Fruit fly (Drosophila melanogaster) whole organism, embryonic: Measurements from ENCODE around the gene mat.

Experiments used
- ATbp ChIP-seq: fragments of 200-800 bp; sonication (Bioruptor generic); optimal IDR thresholded peaks from 2 replicates; lab custom pipeline; 2017; ENCODE audit warnings: missing biosample characterization, mild to moderate bottlenecking, missing genetic modification characterization, missing genetic modification reagents
- B-H2 ChIP-seq: fragments of 200-800 bp; sonication (Bioruptor generic); optimal IDR thresholded peaks from 2 replicates; lab custom pipeline; 2018; ENCODE audit warnings: missing biosample characterization, mild to moderate bottlenecking, missing genetic modification characterization
- CG10431 ChIP-seq: fragments of 200-800 bp; sonication (Bioruptor generic); optimal IDR thresholded peaks from 3 replicates; lab custom pipeline; 2018; ENCODE audit warnings: missing biosample characterization, mild to moderate bottlenecking, missing genetic modification characterization
- CG10959 ChIP-seq: fragments of 200-800 bp; sonication (Bioruptor generic); IDR thresholded peaks from 2 replicates; pipeline ENCODE4 v1.3.6; 2022; ENCODE audit warnings: missing biosample characterization, missing genetic modification characterization
- CG11398 ChIP-seq: fragments of 200-800 bp; sonication (Bioruptor generic); optimal IDR thresholded peaks from 2 replicates; lab custom pipeline; 2016; ENCODE audit warnings: missing biosample characterization, missing genetic modification characterization
- CG11696 ChIP-seq: fragments of 200-800 bp; sonication (Bioruptor generic); IDR thresholded peaks from 2 replicates; pipeline ENCODE4 v1.3.6; 2022; ENCODE audit warnings: missing biosample characterization, missing genetic modification characterization
- CG1233 ChIP-seq: fragments of 200-800 bp; sonication (Bioruptor generic); optimal IDR thresholded peaks from 4 replicates; lab custom pipeline; 2018; ENCODE audit warnings: missing biosample characterization, mild to moderate bottlenecking, missing genetic modification characterization
- CG12942 ChIP-seq: fragments of 200-800 bp; sonication (Bioruptor generic); optimal IDR thresholded peaks from 3 replicates; lab custom pipeline; 2016; ENCODE audit warnings: missing biosample characterization, missing genetic modification characterization
- CG14710 ChIP-seq: fragments of 200-800 bp; sonication (Bioruptor generic); optimal IDR thresholded peaks from 3 replicates; lab custom pipeline; 2019; ENCODE audit warnings: missing biosample characterization, mild to moderate bottlenecking, missing genetic modification characterization, moderate library complexity
- CG1603 ChIP-seq: fragments of 200-800 bp; sonication (Bioruptor generic); optimal IDR thresholded peaks from 2 replicates; lab custom pipeline; 2019; ENCODE audit warnings: missing biosample characterization, mild to moderate bottlenecking, missing genetic modification characterization, moderate library complexity
- CG17612 ChIP-seq: fragments of 200-800 bp; sonication (Bioruptor generic); IDR thresholded peaks from 2 replicates; pipeline ENCODE4 v1.3.6; 2022; ENCODE audit warnings: missing biosample characterization, missing genetic modification characterization
- CG1832 ChIP-seq: fragments of 200-800 bp; sonication (Bioruptor generic); optimal IDR thresholded peaks from 2 replicates; lab custom pipeline; 2017; ENCODE audit warnings: missing biosample characterization, mild to moderate bottlenecking, missing genetic modification characterization, inconsistent platforms
- CG2202 ChIP-seq: fragments of 200-800 bp; sonication (Bioruptor generic); optimal IDR thresholded peaks from 2 replicates; lab custom pipeline; 2018; ENCODE audit warnings: missing biosample characterization, mild to moderate bottlenecking, missing genetic modification characterization
- CG2875 ChIP-seq: fragments of 200-800 bp; sonication (Bioruptor generic); optimal IDR thresholded peaks from 2 replicates; lab custom pipeline; 2017; ENCODE audit warnings: missing biosample characterization, mild to moderate bottlenecking, missing genetic modification characterization, missing genetic modification reagents
- CG30431 ChIP-seq: fragments of 200-800 bp; sonication (Bioruptor generic); optimal IDR thresholded peaks from 2 replicates; lab custom pipeline; 2017; ENCODE audit warnings: missing biosample characterization, missing genetic modification characterization
- CG31365 ChIP-seq: fragments of 200-800 bp; sonication (Bioruptor generic); optimal IDR thresholded peaks from 2 replicates; lab custom pipeline; 2018; ENCODE audit warnings: missing biosample characterization, mild to moderate bottlenecking, missing genetic modification characterization
- CG31388 ChIP-seq: fragments of 200-800 bp; sonication (Bioruptor generic); optimal IDR thresholded peaks from 2 replicates; lab custom pipeline; 2016; ENCODE audit warnings: missing biosample characterization, missing genetic modification characterization
- CG32532 ChIP-seq: fragments of 200-800 bp; sonication (Bioruptor generic); IDR thresholded peaks from 2 replicates; pipeline ENCODE4 v1.3.6; 2022; ENCODE audit warnings: missing biosample characterization, missing genetic modification characterization
- CG34224 ChIP-seq: fragments of 200-800 bp; sonication (Bioruptor generic); IDR thresholded peaks from 3 replicates; pipeline ENCODE4 v1.3.6; 2022; ENCODE audit warnings: missing biosample characterization, missing genetic modification characterization; ENCODE audit not compliant: partially characterized antibody
- CG4360 ChIP-seq: fragments of 200-800 bp; sonication (Bioruptor generic); IDR thresholded peaks from 2 replicates; pipeline ENCODE4 v1.3.6; 2022; ENCODE audit warnings: missing biosample characterization, missing genetic modification characterization
- CG43689 ChIP-seq: fragments of 200-800 bp; sonication (Bioruptor generic); IDR thresholded peaks from 2 replicates; pipeline ENCODE4 v1.3.6; 2022; ENCODE audit warnings: missing biosample characterization, missing genetic modification characterization
- CG5180 ChIP-seq: fragments of 200-800 bp; sonication (Bioruptor generic); optimal IDR thresholded peaks from 3 replicates; lab custom pipeline; 2017; ENCODE audit warnings: missing biosample characterization, missing genetic modification characterization, mild to moderate bottlenecking, moderate library complexity, missing genetic modification reagents
- CG6254 ChIP-seq: fragments of 200-800 bp; sonication (Bioruptor generic); optimal IDR thresholded peaks from 3 replicates; lab custom pipeline; 2017; ENCODE audit warnings: mild to moderate bottlenecking, missing biosample characterization, missing genetic modification reagents, missing genetic modification characterization
- CG7556 ChIP-seq: fragments of 200-800 bp; sonication (Bioruptor generic); optimal IDR thresholded peaks from 2 replicates; lab custom pipeline; 2017; ENCODE audit warnings: missing biosample characterization, mild to moderate bottlenecking, missing genetic modification characterization
- CG8290 ChIP-seq, 3 experiments: fragments of 200-800 bp; sonication (Bioruptor generic); optimal IDR thresholded peaks; 2 replicates each; lab custom pipeline; 2016 to 2019; ENCODE audit warnings: missing biosample characterization in 3 of 3, missing genetic modification characterization in 3 of 3, mild to moderate bottlenecking in 2 of 3, moderate library complexity in 1 of 3
- Dfd ChIP-seq, 2 experiments: fragments of >200 bp; optimal IDR thresholded peaks; 2 replicates each; lab custom pipeline; 2017; ENCODE audit warnings: missing biosample characterization in 2 of 2, missing genetic modification characterization in 2 of 2
- E2f2 ChIP-seq: fragments of 200-800 bp; sonication (Bioruptor generic); IDR thresholded peaks from 2 replicates; pipeline ENCODE4 v1.3.6; 2022; ENCODE audit warnings: missing biosample characterization, missing genetic modification characterization
- Elba2 ChIP-seq: fragments of 200-800 bp; sonication (Bioruptor generic); optimal IDR thresholded peaks from 3 replicates; lab custom pipeline; 2016; ENCODE audit warnings: missing biosample characterization, missing genetic modification characterization
- Hand ChIP-seq: fragments of 200-800 bp; sonication (Bioruptor generic); optimal IDR thresholded peaks from 2 replicates; lab custom pipeline; 2017; ENCODE audit warnings: mild to moderate bottlenecking, missing biosample characterization, missing genetic modification reagents, missing genetic modification characterization
- Hr39 ChIP-seq: fragments of >200 bp; optimal IDR thresholded peaks from 2 replicates; lab custom pipeline; 2017
- Ptx1 ChIP-seq: fragments of 200-800 bp; sonication (Bioruptor generic); IDR thresholded peaks from 2 replicates; pipeline ENCODE4 v1.3.6; 2022; ENCODE audit warnings: missing biosample characterization, missing genetic modification characterization
- Rfx ChIP-seq: fragments of 200-800 bp; sonication (Bioruptor generic); IDR thresholded peaks from 2 replicates; pipeline ENCODE4 v1.3.6; 2022; ENCODE audit warnings: missing biosample characterization, missing genetic modification characterization
- Ssrp ChIP-seq: fragments of 200-800 bp; sonication (Bioruptor generic); optimal IDR thresholded peaks from 2 replicates; lab custom pipeline; 2018; ENCODE audit warnings: missing biosample characterization, mild to moderate bottlenecking, missing genetic modification characterization, moderate library complexity
- ac ChIP-seq: fragments of 200-800 bp; sonication (Bioruptor generic); optimal IDR thresholded peaks from 3 replicates; lab custom pipeline; 2017; ENCODE audit warnings: missing biosample characterization, mild to moderate bottlenecking, missing genetic modification characterization
- ato ChIP-seq: fragments of 200-800 bp; sonication (Bioruptor generic); IDR thresholded peaks from 2 replicates; pipeline ENCODE4 v1.3.6; 2022; ENCODE audit warnings: missing biosample characterization, missing genetic modification characterization; ENCODE audit not compliant: partially characterized antibody
- az2 ChIP-seq: fragments of 200-800 bp; sonication (Bioruptor generic); optimal IDR thresholded peaks from 3 replicates; lab custom pipeline; 2016; ENCODE audit warnings: missing biosample characterization, missing genetic modification characterization
- bbx ChIP-seq: fragments of 200-800 bp; sonication (Bioruptor generic); IDR thresholded peaks from 2 replicates; pipeline ENCODE4 v1.3.6; 2022; ENCODE audit warnings: missing biosample characterization, missing genetic modification characterization; ENCODE audit not compliant: partially characterized antibody
- crol ChIP-seq: fragments of 200-800 bp; sonication (Bioruptor generic); IDR thresholded peaks from 2 replicates; pipeline ENCODE4 v1.3.6; 2022; ENCODE audit warnings: missing biosample characterization, missing genetic modification characterization
- danr ChIP-seq: fragments of 200-800 bp; sonication (Bioruptor generic); IDR thresholded peaks from 2 replicates; pipeline ENCODE4 v1.3.6; 2022; ENCODE audit warnings: missing biosample characterization, missing genetic modification characterization
- exex ChIP-seq: fragments of 200-800 bp; sonication (Bioruptor generic); optimal IDR thresholded peaks from 4 replicates; lab custom pipeline; 2018; ENCODE audit warnings: missing biosample characterization, mild to moderate bottlenecking, missing genetic modification characterization, moderate library complexity
- fd102C ChIP-seq: fragments of 200-800 bp; sonication (Bioruptor generic); optimal IDR thresholded peaks from 2 replicates; lab custom pipeline; 2018; ENCODE audit warnings: missing biosample characterization, mild to moderate bottlenecking, missing genetic modification characterization, moderate library complexity
- fd3F ChIP-seq: fragments of 200-800 bp; sonication (Bioruptor generic); optimal IDR thresholded peaks from 2 replicates; lab custom pipeline; 2018; ENCODE audit warnings: missing biosample characterization, mild to moderate bottlenecking, missing genetic modification characterization, moderate library complexity
- gcm ChIP-seq: fragments of 200-800 bp; sonication (Bioruptor generic); optimal IDR thresholded peaks from 2 replicates; lab custom pipeline; 2019; ENCODE audit warnings: missing biosample characterization, mild to moderate bottlenecking, missing genetic modification characterization, moderate library complexity
- gcm2 ChIP-seq: fragments of 200-800 bp; sonication (Bioruptor generic); optimal IDR thresholded peaks from 2 replicates; lab custom pipeline; 2016; ENCODE audit warnings: missing biosample characterization, missing genetic modification characterization
- grn ChIP-seq: fragments of 200-800 bp; sonication (Bioruptor generic); optimal IDR thresholded peaks from 3 replicates; lab custom pipeline; 2017; ENCODE audit warnings: missing biosample characterization, missing genetic modification characterization
- kay ChIP-seq: fragments of 200-800 bp; sonication (Bioruptor generic); optimal IDR thresholded peaks from 2 replicates; lab custom pipeline; 2016; ENCODE audit warnings: missing biosample characterization, missing genetic modification characterization
- lmd ChIP-seq: fragments of 200-800 bp; sonication (Bioruptor generic); IDR thresholded peaks from 2 replicates; pipeline ENCODE4 v1.3.6; 2022; ENCODE audit warnings: missing biosample characterization, missing genetic modification characterization
- sens ChIP-seq: fragments of 200-800 bp; sonication (Bioruptor generic); peaks from one replicate; lab custom pipeline; 2016; ENCODE audit warnings: missing biosample characterization, missing genetic modification characterization
- sr ChIP-seq: fragments of 200-800 bp; sonication (Bioruptor generic); IDR thresholded peaks from 3 replicates; pipeline ENCODE4 v1.3.6; 2022; ENCODE audit warnings: missing biosample characterization, missing genetic modification characterization
- unc-4 ChIP-seq: fragments of 200-800 bp; sonication (Bioruptor generic); IDR thresholded peaks from 2 replicates; pipeline ENCODE4 v1.3.6; 2022; ENCODE audit warnings: missing biosample characterization, missing genetic modification characterization; ENCODE audit not compliant: partially characterized antibody
- yki ChIP-seq: fragments of >200 bp; optimal IDR thresholded peaks from 3 replicates; lab custom pipeline; 2018

mat gene

DNA sequence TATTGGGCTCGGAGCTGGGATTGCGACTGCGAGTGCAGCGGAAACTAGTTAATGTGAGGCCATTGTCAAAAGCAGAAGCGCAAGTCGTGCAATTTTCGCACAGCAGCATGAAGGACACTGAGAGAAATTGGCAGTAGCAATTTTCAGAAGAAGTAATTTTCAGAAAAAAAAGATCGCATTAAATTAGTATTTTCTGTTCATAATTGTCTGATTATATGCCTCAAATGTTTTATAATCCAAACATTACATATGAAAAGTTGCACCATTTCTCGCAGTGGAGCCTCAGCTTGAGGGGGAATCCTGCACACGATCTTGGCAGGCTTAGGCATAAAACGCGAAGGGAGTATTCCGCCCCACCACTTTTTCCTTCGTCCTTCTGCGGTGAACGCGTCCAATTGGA, 1.7 kb downstream of the mat start (continued):
- TF ChIP-seq CG11398 (GFP tag; lab: Kevin White, UChicago) (no peak), CG17612 (GFP tag; lab: Robert Waterston, UW) (no peak), Hr39 (lab: Kevin White, UChicago) (no peak), fd102C (GFP tag; lab: Kevin White, UChicago) (no peak), Rfx (no peak), Hand (GFP tag; lab: Kevin White, UChicago) (no peak), Ptx1 (GFP tag; lab: Robert Waterston, UW) (peak; percentile 58), ac (peak; percentile 42), CG10431 (GFP tag; lab: Kevin White, UChicago) (peak; percentile 56), Dfd (GFP tag; optimal IDR thresholded peaks at IDR 0.05; lab: Kevin White, UChicago) (no peak), az2 (peak; percentile 68), CG12942 (GFP tag; lab: Kevin White, UChicago) (peak; percentile 19), CG8290 (GFP tag; optimal IDR thresholded peaks at IDR 0.05; lab: Kevin White, UChicago) (peak; percentile 24), CG8290 (tag; optimal IDR thresholded peaks at IDR 0.05; lab: Kevin White, UChicago) (peak in 1 of 2 experiments; percentile 50), exex (no peak), E2f2 (peak; percentile 15; the same call in 1 of the 2 replicates), unc-4 (GFP tag; lab: Robert Waterston, UW) (no peak), yki (no peak), danr (0 out of 2 replicates have a peak, but pooled peaks have one; percentile 19), CG2875 (GFP tag; lab: Kevin White, UChicago) (peak; percentile 66), CG1832 (no peak), CG4360 (GFP tag; lab: Robert Waterston, UW) (peak; percentile 31; the same call in 1 of the 2 replicates), crol (no peak), lmd (GFP tag; lab: Robert Waterston, UW) (peak; percentile 51; the same call in 1 of the 2 replicates), ato (GFP tag; lab: Robert Waterston, UW) (no peak), CG5180 (GFP tag; lab: Kevin White, UChicago) (peak; percentile 28), grn (no peak), CG34224 (no peak), CG32532 (GFP tag; lab: Robert Waterston, UW) (no peak), gcm2 (GFP tag; lab: Kevin White, UChicago) (peak; percentile 8), Ssrp (tag; lab: Kevin White, UChicago) (peak; percentile 62), B-H2 (no peak), Elba2 (GFP tag; lab: Kevin White, UChicago) (no peak), sr (GFP tag; lab: Robert Waterston, UW) (no peak), CG11696 (GFP tag; lab: Robert Waterston, UW) (no peak), CG43689 (0 out of 2 replicates have a peak, but pooled peaks have one; percentile 7), sens (peak; percentile 91), CG7556 (GFP tag; lab: Kevin White, UChicago) (peak; percentile 24), CG30431 (GFP tag; lab: Kevin White, UChicago) (peak; percentile 52), CG2202 (tag; lab: Kevin White, UChicago) (peak; percentile 72), ATbp (GFP tag; lab: Kevin White, UChicago) (peak; percentile 66), CG6254 (GFP tag; lab: Kevin White, UChicago) (peak; percentile 58), bbx (GFP tag; lab: Robert Waterston, UW) (no peak), gcm (GFP tag; lab: Kevin White, UChicago) (peak; percentile 64), kay (no peak), CG14710 (tag; lab: Kevin White, UChicago) (peak; percentile 49), CG1233 (GFP tag; lab: Kevin White, UChicago) (peak; percentile 19), CG31365 (no peak), CG31388 (GFP tag; lab: Kevin White, UChicago) (no peak), fd3F (GFP tag; lab: Kevin White, UChicago) (no peak), CG1603 (peak; percentile 92), CG10959 (GFP tag; lab: Robert Waterston, UW) (peak; percentile 74)
